Worm (Caenorhabditis elegans) whole organism, young adult: ENCODE measurements around the gene daf-9.

Source experiments
- B0019.2 ChIP-seq: fragments of 200-800 bp; sonication (Bioruptor generic); conservative IDR thresholded peaks from 2 replicates; pipeline ENCODE4 v1.3.6; 2022; ENCODE audit warnings: missing genetic modification reagents, missing genetic modification characterization, missing compliant biosample characterization
- B0035.1 ChIP-seq: sonication (generic microtip); optimal IDR thresholded peaks from 2 replicates; lab custom pipeline; 2016; ENCODE audit warnings: missing genetic modification characterization, mild to moderate bottlenecking, missing compliant biosample characterization, missing genotype, missing genetic modification reagents
- C06A6.2 ChIP-seq: fragments of 200-800 bp; sonication (Bioruptor generic); conservative IDR thresholded peaks from 2 replicates; pipeline ENCODE4 v1.3.6; 2022; ENCODE audit warnings: missing genetic modification characterization, missing compliant biosample characterization
- F49E8.2 ChIP-seq: sonication (generic microtip); optimal IDR thresholded peaks from 3 replicates; lab custom pipeline; 2017; ENCODE audit warnings: missing genetic modification characterization, mild to moderate bottlenecking, missing compliant biosample characterization, antibody characterized with exemption, moderate library complexity; ENCODE audit not compliant: insufficient read depth
- K12H6.12 ChIP-seq: fragments of 200-800 bp; sonication (Bioruptor generic); optimal IDR thresholded peaks from 2 replicates; lab custom pipeline; 2018; ENCODE audit warnings: mild to moderate bottlenecking, missing genetic modification characterization, missing compliant biosample characterization
- Y53G8AR.9 ChIP-seq: fragments of 200-800 bp; sonication (Bioruptor generic); conservative IDR thresholded peaks from 2 replicates; pipeline ENCODE4 v1.3.6; 2022; ENCODE audit warnings: missing genetic modification reagents, missing genetic modification characterization, missing compliant biosample characterization
- ZK185.1 ChIP-seq: sonication (generic microtip); optimal IDR thresholded peaks from 2 replicates; lab custom pipeline; 2016; ENCODE audit warnings: mild to moderate bottlenecking, missing genetic modification characterization, missing compliant biosample characterization; ENCODE audit not compliant: poor library complexity, severe bottlenecking
- ama-1 ChIP-seq, 3 experiments: fragments of 150-350 bp in 1 of 3; sonication (generic microtip) in 2 of 3; optimal IDR thresholded peaks; 2 replicates each; lab custom pipeline; 2014 to 2018; ENCODE audit warnings: missing biosample characterization in 2 of 3, missing genetic modification characterization in 2 of 3, missing genetic modification reagents in 2 of 3
- aptf-3 ChIP-seq: fragments of 200-800 bp; sonication (Bioruptor generic); IDR thresholded peaks from 2 replicates; pipeline ENCODE4 v1.3.6; 2022; ENCODE audit warnings: missing genetic modification characterization, missing compliant biosample characterization
- attf-6 ChIP-seq: fragments of 200-800 bp; sonication (Bioruptor generic); IDR thresholded peaks from 2 replicates; pipeline ENCODE4 v1.3.6; 2022; ENCODE audit warnings: missing genetic modification reagents, missing genetic modification characterization, missing compliant biosample characterization
- cebp-1 ChIP-seq, 2 experiments: fragments of 200-800 bp in 1 of 2; sonication (Bioruptor generic) in 1 of 2; sonication (generic microtip) in 1 of 2; IDR thresholded peaks in 1 of 2; optimal IDR thresholded peaks in 1 of 2; 2 replicates each; pipeline versions ENCODE4 v1.3.6 to Lab custom; 2017 to 2022; ENCODE audit warnings: missing compliant biosample characterization in 2 of 2, missing genetic modification characterization in 2 of 2, mild to moderate bottlenecking in 1 of 2, missing genetic modification reagents in 1 of 2, moderate library complexity in 1 of 2
- ceh-40 ChIP-seq: fragments of 200-800 bp; sonication (Bioruptor generic); IDR thresholded peaks from 2 replicates; pipeline ENCODE4 v1.3.6; 2022; ENCODE audit warnings: missing genetic modification characterization, missing compliant biosample characterization
- chd-7 ChIP-seq: sonication (generic microtip); optimal IDR thresholded peaks from 2 replicates; lab custom pipeline; 2016; ENCODE audit warnings: mild to moderate bottlenecking, missing genetic modification characterization, moderate library complexity, missing compliant biosample characterization
- egl-18 ChIP-seq: fragments of 200-800 bp; sonication (Bioruptor generic); IDR thresholded peaks from 2 replicates; pipeline ENCODE4 v1.3.6; 2022; ENCODE audit warnings: missing genetic modification reagents, missing genetic modification characterization, missing compliant biosample characterization
- egl-44 ChIP-seq: fragments of 200-800 bp; sonication (Bioruptor generic); IDR thresholded peaks from 2 replicates; pipeline ENCODE4 v1.3.6; 2022; ENCODE audit warnings: missing genetic modification reagents, missing genetic modification characterization, missing compliant biosample characterization
- hlh-12 ChIP-seq: sonication (generic microtip); optimal IDR thresholded peaks from 2 replicates; lab custom pipeline; 2016; ENCODE audit warnings: missing genetic modification characterization, missing compliant biosample characterization
- hlh-26 ChIP-seq: fragments of 200-800 bp; sonication (Bioruptor generic); conservative IDR thresholded peaks from 2 replicates; pipeline ENCODE4 v1.3.6; 2022; ENCODE audit warnings: missing genetic modification reagents, missing genetic modification characterization, missing compliant biosample characterization
- let-607 ChIP-seq, 2 experiments: fragments of 200-800 bp in 1 of 2; sonication (Bioruptor generic) in 1 of 2; sonication (generic microtip) in 1 of 2; optimal IDR thresholded peaks; 2 replicates each; lab custom pipeline; 2016 to 2018; ENCODE audit warnings: mild to moderate bottlenecking in 2 of 2, missing compliant biosample characterization in 2 of 2, missing genetic modification characterization in 2 of 2, moderate library complexity in 2 of 2, missing genotype in 1 of 2
- lin-26 ChIP-seq: fragments of 200-800 bp; sonication (Bioruptor generic); IDR thresholded peaks from 2 replicates; pipeline ENCODE4 v1.3.6; 2022; ENCODE audit warnings: missing genetic modification reagents, missing genetic modification characterization, missing compliant biosample characterization
- lin-35 ChIP-seq, 3 experiments: fragments of 150-350 bp in 2 of 3; sonication (generic microtip) in 1 of 3; optimal IDR thresholded peaks; 2 replicates each; lab custom pipeline; 2014 to 2018; ENCODE audit warnings: missing biosample characterization in 3 of 3, missing genetic modification characterization in 3 of 3, missing genetic modification reagents in 3 of 3
- madf-8 ChIP-seq: fragments of 200-800 bp; sonication (Bioruptor generic); conservative IDR thresholded peaks from 2 replicates; pipeline ENCODE4 v1.3.6; 2022; ENCODE audit warnings: missing genetic modification reagents, missing genetic modification characterization, missing compliant biosample characterization
- mel-28 ChIP-seq: sonication (generic microtip); optimal IDR thresholded peaks from 2 replicates; lab custom pipeline; 2016; ENCODE audit warnings: borderline replicate concordance, mild to moderate bottlenecking, missing genetic modification characterization, missing compliant biosample characterization
- mes-4 ChIP-seq: sonication (generic microtip); optimal IDR thresholded peaks from 2 replicates; lab custom pipeline; 2016; ENCODE audit warnings: missing genotype, missing genetic modification characterization, missing compliant biosample characterization
- nhr-179 ChIP-seq: sonication (generic microtip); optimal IDR thresholded peaks from 2 replicates; lab custom pipeline; 2016; ENCODE audit warnings: mild to moderate bottlenecking, missing genetic modification characterization, missing compliant biosample characterization
- nhr-80 ChIP-seq: sonication (generic microtip); optimal IDR thresholded peaks from 2 replicates; lab custom pipeline; 2016; ENCODE audit warnings: missing genetic modification characterization, missing compliant biosample characterization
- nhr-90 ChIP-seq: sonication (generic microtip); optimal IDR thresholded peaks from 2 replicates; lab custom pipeline; 2016; ENCODE audit warnings: missing genotype, mild to moderate bottlenecking, missing genetic modification characterization, missing compliant biosample characterization
- rcor-1 ChIP-seq: fragments of 200-800 bp; sonication (Bioruptor generic); IDR thresholded peaks from 2 replicates; pipeline ENCODE4 v1.3.6; 2022; ENCODE audit warnings: missing genetic modification reagents, missing genetic modification characterization, missing compliant biosample characterization
- repo-1 ChIP-seq: sonication (generic microtip); optimal IDR thresholded peaks from 2 replicates; lab custom pipeline; 2017; ENCODE audit warnings: mild to moderate bottlenecking, missing genetic modification characterization, missing compliant biosample characterization
- rpc-1 ChIP-seq, 2 experiments: fragments of 150-350 bp in 1 of 2; sonication (generic microtip) in 1 of 2; optimal IDR thresholded peaks; 2 replicates each; lab custom pipeline; 2014 to 2018; ENCODE audit warnings: missing biosample characterization in 1 of 2, missing genetic modification characterization in 1 of 2, missing genetic modification reagents in 1 of 2, missing genotype in 1 of 2
- sdz-38 ChIP-seq: sonication (generic microtip); optimal IDR thresholded peaks from 2 replicates; lab custom pipeline; 2016; ENCODE audit warnings: missing genotype, missing genetic modification characterization, missing compliant biosample characterization
- sea-2 ChIP-seq: fragments of 200-800 bp; sonication (Bioruptor generic); IDR thresholded peaks from 2 replicates; pipeline ENCODE4 v1.3.6; 2022; ENCODE audit warnings: missing genetic modification characterization, missing compliant biosample characterization
- tbp1 ChIP-seq: fragments of 200-800 bp; sonication (Bioruptor generic); optimal IDR thresholded peaks from 2 replicates; lab custom pipeline; 2018; ENCODE audit warnings: mild to moderate bottlenecking, missing genetic modification characterization, missing compliant biosample characterization
- unc-130 ChIP-seq: sonication (generic microtip); optimal IDR thresholded peaks from 2 replicates; lab custom pipeline; 2016; ENCODE audit warnings: missing genetic modification reagents, missing genetic modification characterization, missing compliant biosample characterization
- unc-62 ChIP-seq: fragments of 150-350 bp; optimal IDR thresholded peaks from 2 replicates; lab custom pipeline; 2014; ENCODE audit warnings: missing biosample characterization, missing genetic modification reagents, missing genetic modification characterization
- xnd-1 ChIP-seq: sonication (generic microtip); optimal IDR thresholded peaks from 2 replicates; lab custom pipeline; 2016; ENCODE audit warnings: missing genotype, missing genetic modification reagents, missing genetic modification characterization, missing compliant biosample characterization
- ztf-18 ChIP-seq: sonication (generic microtip); optimal IDR thresholded peaks from 2 replicates; lab custom pipeline; 2016; ENCODE audit warnings: missing genotype, mild to moderate bottlenecking, missing genetic modification characterization, missing compliant biosample characterization
- ztf-26 ChIP-seq: sonication (generic microtip); optimal IDR thresholded peaks from 2 replicates; lab custom pipeline; 2017; ENCODE audit warnings: missing genetic modification characterization, missing compliant biosample characterization
- ztf-6 ChIP-seq: fragments of 200-800 bp; sonication (Bioruptor generic); IDR thresholded peaks from 2 replicates; pipeline ENCODE4 v1.3.6; 2022; ENCODE audit warnings: missing genetic modification reagents, missing genetic modification characterization, missing compliant biosample characterization

The daf-9 gene

ce11 chrX:6189955-6190354, 6.8 kb upstream of the daf-9 start, which contains the start of gene T13C5.9:
T13C5.9 (plus strand) TSS chrX:6190255.
- TF ChIP-seq unc-130 (GFP tag; lab: Kevin White, UChicago) = no peak
- no peak for TF ChIP-seq cebp-1 (GFP tag; IDR thresholded peaks at IDR 0.05; lab: Robert Waterston, UW)
- no peak for TF ChIP-seq cebp-1 (tag; optimal IDR thresholded peaks at IDR 0.05; lab: Kevin White, UChicago)
- TF ChIP-seq let-607 (tag; optimal IDR thresholded peaks at IDR 0.05; lab: Kevin White, UChicago) = no peak
- TF ChIP-seq B0035.1 (tag; lab: Kevin White, UChicago) = no peak
- TF ChIP-seq nhr-179 = no peak
- no peak for TF ChIP-seq xnd-1
- TF ChIP-seq sdz-38 = no peak
- TF ChIP-seq ZK185.1 (tag; lab: Kevin White, UChicago) = no peak
- no peak for TF ChIP-seq rcor-1 (GFP tag; lab: Robert Waterston, UW)
- TF ChIP-seq sea-2 (GFP tag; lab: Robert Waterston, UW) = no peak
- no peak for TF ChIP-seq ama-1 (optimal IDR thresholded peaks at IDR 0.05; lab: Kevin White, UChicago)
- TF ChIP-seq ama-1 (GFP tag; optimal IDR thresholded peaks at IDR 0.05; lab: Kevin White, UChicago) = no peak
- TF ChIP-seq ceh-40 = no peak
- TF ChIP-seq aptf-3 (GFP tag; lab: Robert Waterston, UW) = no peak
- no peak for TF ChIP-seq lin-35 (GFP tag; optimal IDR thresholded peaks at IDR 0.05; lab: Kevin White, UChicago)
- no peak for TF ChIP-seq K12H6.12 (tag; lab: Kevin White, UChicago)
- no peak for TF ChIP-seq repo-1 (tag; lab: Kevin White, UChicago)
- no peak for TF ChIP-seq unc-62 (GFP tag; lab: Kevin White, UChicago)

DNA sequence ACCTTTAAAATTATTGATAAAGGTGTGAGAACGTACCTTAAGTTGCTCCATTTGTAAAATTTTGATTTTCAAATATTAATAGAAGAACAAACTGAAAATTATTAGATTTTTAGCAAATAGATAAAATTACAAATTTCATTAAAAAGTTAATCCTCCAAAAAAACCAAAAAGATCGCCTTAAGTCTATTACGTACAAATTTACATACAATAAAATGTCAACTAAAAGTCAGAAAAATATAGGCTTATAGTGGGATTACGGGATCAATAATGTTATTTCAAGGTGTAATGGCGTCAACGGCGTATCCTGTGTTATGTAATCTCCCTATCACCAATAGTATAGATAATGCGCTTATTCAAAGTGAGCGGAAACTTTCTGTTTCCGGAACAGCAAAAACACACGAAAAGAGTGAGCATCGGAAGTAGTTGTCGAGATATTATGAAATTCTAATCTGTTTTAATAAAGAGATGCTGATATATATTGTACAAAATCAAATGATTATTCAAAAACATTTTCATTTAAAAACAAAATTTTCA, 2.5 kb upstream of the daf-9 start, which contains the start of gene ceh-54:
ceh-54 (minus strand) TSS at position 51 of the 534 bp plus-strand sequence.
- TF ChIP-seq attf-6 (GFP tag; lab: Robert Waterston, UW) (no peak), Y53G8AR.9 (GFP tag; lab: Robert Waterston, UW) (no peak), B0019.2 (GFP tag; lab: Robert Waterston, UW) (no peak), hlh-12 (tag; lab: Kevin White, UChicago) (no peak), madf-8 (GFP tag; lab: Robert Waterston, UW) (no peak), nhr-80 (no peak), lin-26 (no peak), egl-44 (no peak)
- TF ChIP-seq, all 124 proteins: peak for 0

DNA sequence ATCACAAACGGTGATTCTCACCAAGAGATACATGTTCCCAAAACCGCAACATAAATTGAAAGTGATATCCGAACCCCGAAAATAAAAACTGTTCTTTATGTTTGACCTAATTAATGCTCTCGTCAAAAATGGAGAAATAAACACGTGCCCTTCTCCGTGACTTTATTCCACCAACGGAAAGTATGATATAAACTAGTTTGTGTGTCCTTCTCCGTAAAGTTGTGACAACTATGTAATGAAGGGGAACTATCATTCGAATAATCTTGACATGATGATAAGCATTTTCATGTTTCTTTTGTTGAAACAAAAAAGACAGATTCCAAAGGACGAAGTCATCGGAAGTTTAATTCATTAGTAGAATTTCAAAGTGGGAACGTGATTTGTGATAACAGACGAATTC, 4.8 kb downstream of the daf-9 start:
- TF ChIP-seq sdz-38 = no peak
- peak; percentile 29 for TF ChIP-seq chd-7
- 0 out of 2 replicates have a peak, but pooled peaks have one; percentile 18 for TF ChIP-seq C06A6.2 (GFP tag; lab: Robert Waterston, UW)
- no peak for TF ChIP-seq ztf-6 (GFP tag; lab: Robert Waterston, UW)
- no peak for TF ChIP-seq nhr-179
- 0 out of 2 replicates have a peak, but pooled peaks have one; percentile 45 for TF ChIP-seq lin-26
- TF ChIP-seq F49E8.2 (tag; lab: Kevin White, UChicago) = no peak
- peak; percentile 3 for TF ChIP-seq ztf-26 (tag; lab: Kevin White, UChicago)
- TF ChIP-seq rpc-1 (optimal IDR thresholded peaks at IDR 0.05; lab: Kevin White, UChicago) = no peak
- TF ChIP-seq rpc-1 (tag; optimal IDR thresholded peaks at IDR 0.05; lab: Kevin White, UChicago) = no peak
- TF ChIP-seq ztf-18 = no peak
- no peak for TF ChIP-seq mes-4 (tag; lab: Kevin White, UChicago)

DNA sequence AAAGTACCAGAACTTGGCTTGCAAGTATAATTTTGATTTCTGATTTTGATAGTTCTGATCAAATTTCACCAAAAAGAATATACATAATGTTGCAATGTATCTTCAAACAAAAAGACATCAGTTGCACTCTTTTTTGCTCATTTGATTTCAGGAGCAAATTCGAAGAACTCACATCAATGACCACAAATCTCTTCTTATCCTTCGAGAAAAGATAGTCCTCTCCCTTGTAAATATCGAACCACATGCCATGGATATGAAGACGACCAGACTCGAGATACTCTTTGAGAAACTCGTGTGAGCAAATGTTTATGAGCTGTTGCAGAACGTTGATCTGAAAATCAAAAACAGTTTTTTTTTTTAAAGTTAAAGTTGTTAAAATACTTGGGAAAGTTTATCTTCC, 6.1 kb downstream of the daf-9 start:
- TF ChIP-seq tbp1 (GFP tag; lab: Kevin White, UChicago) (no peak), egl-18 (GFP tag; lab: Robert Waterston, UW) (no peak), nhr-90 (tag; lab: Kevin White, UChicago) (no peak), mel-28 (tag; lab: Kevin White, UChicago) (no peak), hlh-26 (GFP tag; lab: Robert Waterston, UW) (no peak)
